Worm (Caenorhabditis elegans) whole organism, L4 larva: Measurements from ENCODE around the gene cab-1.

Experiments used
- F10B5.3 ChIP-seq: sonication (generic microtip); optimal IDR thresholded peaks from 2 replicates; lab custom pipeline; 2016; ENCODE audit warnings: mild to moderate bottlenecking, missing genetic modification characterization, missing compliant biosample characterization
- F49E8.2 ChIP-seq: sonication (generic microtip); optimal IDR thresholded peaks from 2 replicates; lab custom pipeline; 2016; ENCODE audit warnings: missing compliant biosample characterization, mild to moderate bottlenecking, missing genetic modification characterization, borderline replicate concordance
- Y5F2A.4 ChIP-seq: fragments of 200-800 bp; sonication (Bioruptor generic); optimal IDR thresholded peaks from 2 replicates; lab custom pipeline; 2018; ENCODE audit warnings: mild to moderate bottlenecking, missing genetic modification characterization, missing compliant biosample characterization
- aha-1 ChIP-seq: fragments of 150-350 bp; peaks from one replicate; lab custom pipeline; 2014; ENCODE audit warnings: missing biosample characterization, missing genetic modification characterization
- arid-1 ChIP-seq: fragments of 200-800 bp; sonication (Bioruptor generic); conservative IDR thresholded peaks from 2 replicates; pipeline ENCODE4 v1.3.6; 2022; ENCODE audit warnings: missing genetic modification reagents, missing genetic modification characterization, missing compliant biosample characterization
- ceh-20 ChIP-seq: fragments of 200-800 bp; sonication (Bioruptor generic); IDR thresholded peaks from 2 replicates; pipeline ENCODE4 v1.3.6; 2022; ENCODE audit warnings: missing genetic modification reagents, missing genetic modification characterization, missing compliant biosample characterization
- ceh-28 ChIP-seq: fragments of 150-350 bp; optimal IDR thresholded peaks from 2 replicates; lab custom pipeline; 2014; ENCODE audit warnings: missing biosample characterization, missing genetic modification reagents, missing genetic modification characterization
- ceh-62 ChIP-seq: sonication (generic microtip); optimal IDR thresholded peaks from 2 replicates; lab custom pipeline; 2017; ENCODE audit warnings: missing biosample characterization, missing genetic modification characterization
- ceh-82 ChIP-seq: sonication (generic microtip); optimal IDR thresholded peaks from 2 replicates; lab custom pipeline; 2017; ENCODE audit warnings: missing biosample characterization, missing genetic modification characterization
- daf-16 ChIP-seq, 3 experiments: sonication (generic microtip); optimal IDR thresholded peaks; 2 replicates each; lab custom pipeline; 2016 to 2017; ENCODE audit warnings: missing genetic modification characterization in 3 of 3, missing genetic modification reagents in 3 of 3, mild to moderate bottlenecking in 2 of 3, missing compliant biosample characterization in 2 of 3, missing biosample characterization in 1 of 3, moderate library complexity in 1 of 3
- dmd-6 ChIP-seq: fragments of 200-800 bp; sonication (Bioruptor generic); IDR thresholded peaks from 2 replicates; pipeline ENCODE4 v1.3.6; 2022; ENCODE audit warnings: missing genetic modification reagents, missing genetic modification characterization, missing compliant biosample characterization
- dmd-8 ChIP-seq: fragments of 200-800 bp; sonication (Bioruptor generic); IDR thresholded peaks from 2 replicates; pipeline ENCODE4 v1.3.6; 2022; ENCODE audit warnings: missing genetic modification characterization, missing compliant biosample characterization
- dpl-1 ChIP-seq: fragments of 150-350 bp; optimal IDR thresholded peaks from 2 replicates; lab custom pipeline; 2014; ENCODE audit warnings: missing biosample characterization, missing genetic modification reagents, missing genetic modification characterization
- duxl-1 ChIP-seq: sonication (generic microtip); optimal IDR thresholded peaks from 2 replicates; lab custom pipeline; 2016; ENCODE audit warnings: mild to moderate bottlenecking, missing genetic modification characterization, moderate library complexity, missing compliant biosample characterization; ENCODE audit not compliant: poor library complexity
- egl-43 ChIP-seq: fragments of 200-800 bp; sonication (Bioruptor generic); IDR thresholded peaks from 2 replicates; pipeline ENCODE4 v1.3.6; 2022; ENCODE audit warnings: missing genetic modification reagents, missing genetic modification characterization, missing compliant biosample characterization
- gei-8 ChIP-seq: fragments of 200-800 bp; sonication (Bioruptor generic); optimal IDR thresholded peaks from 2 replicates; lab custom pipeline; 2018; ENCODE audit warnings: mild to moderate bottlenecking, missing genetic modification characterization, missing compliant biosample characterization
- hif-1 ChIP-seq, 2 experiments: sonication (generic microtip); optimal IDR thresholded peaks; 2 replicates each; lab custom pipeline; 2016 to 2017; ENCODE audit warnings: missing compliant biosample characterization in 2 of 2, missing genetic modification characterization in 2 of 2, missing genetic modification reagents in 2 of 2, missing genotype in 2 of 2, mild to moderate bottlenecking in 1 of 2
- hlh-30 ChIP-seq: sonication (generic microtip); optimal IDR thresholded peaks from 2 replicates; lab custom pipeline; 2017; ENCODE audit warnings: antibody characterized with exemption, mild to moderate bottlenecking, missing genetic modification characterization, missing compliant biosample characterization; ENCODE audit not compliant: insufficient read depth
- hmg-1.1 ChIP-seq: fragments of 200-800 bp; sonication (Bioruptor generic); IDR thresholded peaks from 2 replicates; pipeline ENCODE4 v1.3.6; 2022; ENCODE audit warnings: missing genetic modification reagents, missing genetic modification characterization, missing compliant biosample characterization
- lim-7 ChIP-seq: fragments of 200-800 bp; sonication (Bioruptor generic); IDR thresholded peaks from 2 replicates; pipeline ENCODE4 v1.3.6; 2022; ENCODE audit warnings: missing genetic modification characterization, missing compliant biosample characterization
- lin-39 ChIP-seq: fragments of 150-350 bp; optimal IDR thresholded peaks from 2 replicates; lab custom pipeline; 2014; ENCODE audit warnings: missing biosample characterization, missing genetic modification reagents, missing genetic modification characterization
- madf-5 ChIP-seq, 2 experiments: fragments of 200-800 bp; sonication (Bioruptor generic); IDR thresholded peaks; 2 replicates each; pipeline ENCODE4 v1.3.6; 2022; ENCODE audit warnings: missing compliant biosample characterization in 2 of 2, missing genetic modification characterization in 2 of 2
- mdt-29 ChIP-seq: fragments of 200-800 bp; sonication (Bioruptor generic); IDR thresholded peaks from 2 replicates; pipeline ENCODE4 v1.3.6; 2022; ENCODE audit warnings: missing genetic modification reagents, missing genetic modification characterization, missing compliant biosample characterization
- nhr-6 ChIP-seq: fragments of 150-350 bp; optimal IDR thresholded peaks from 2 replicates; lab custom pipeline; 2014; ENCODE audit warnings: missing biosample characterization, missing genetic modification characterization
- nhr-77 ChIP-seq: fragments of 150-350 bp; optimal IDR thresholded peaks from 2 replicates; lab custom pipeline; 2014; ENCODE audit warnings: missing biosample characterization, missing genetic modification characterization
- set-16 ChIP-seq: fragments of 200-800 bp; sonication (Bioruptor generic); IDR thresholded peaks from 2 replicates; pipeline ENCODE4 v1.3.6; 2022; ENCODE audit warnings: missing genetic modification reagents, missing genetic modification characterization, missing compliant biosample characterization
- skn-1 ChIP-seq: fragments of 150-350 bp; optimal IDR thresholded peaks from 2 replicates; lab custom pipeline; 2014; ENCODE audit warnings: missing biosample characterization, missing genetic modification characterization
- snpc-1.2 ChIP-seq: fragments of 200-800 bp; sonication (Bioruptor generic); IDR thresholded peaks from 2 replicates; pipeline ENCODE4 v1.3.6; 2022; ENCODE audit warnings: missing genetic modification reagents, missing genetic modification characterization, missing compliant biosample characterization
- spr-3 ChIP-seq: fragments of 200-800 bp; sonication (Bioruptor generic); optimal IDR thresholded peaks from 2 replicates; lab custom pipeline; 2018; ENCODE audit warnings: mild to moderate bottlenecking, missing genetic modification characterization, missing compliant biosample characterization
- tag-97 ChIP-seq: fragments of 200-800 bp; sonication (Bioruptor generic); IDR thresholded peaks from 2 replicates; pipeline ENCODE4 v1.3.6; 2022; ENCODE audit warnings: missing genetic modification characterization, missing compliant biosample characterization
- unc-62 ChIP-seq, 3 experiments: fragments of 150-350 bp in 1 of 3; sonication (generic microtip); optimal IDR thresholded peaks in 2 of 3; peaks in 1 of 3; 1 replicate in 1 of 3; 2 replicates in 2 of 3; lab custom pipeline; 2014 to 2017; ENCODE audit warnings: missing biosample characterization in 3 of 3, missing genetic modification characterization in 3 of 3, missing genetic modification reagents in 3 of 3, missing genotype in 1 of 3
- vab-7 ChIP-seq: fragments of 200-800 bp; sonication (Bioruptor generic); IDR thresholded peaks from 2 replicates; pipeline ENCODE4 v1.3.6; 2022; ENCODE audit warnings: missing genetic modification reagents, missing genetic modification characterization, missing compliant biosample characterization
- zip-11 ChIP-seq: fragments of 200-800 bp; sonication (Bioruptor generic); IDR thresholded peaks from 2 replicates; pipeline ENCODE4 v1.3.6; 2022; ENCODE audit warnings: missing genetic modification characterization, missing compliant biosample characterization
- ztf-7 ChIP-seq: fragments of 150-350 bp; optimal IDR thresholded peaks from 2 replicates; lab custom pipeline; 2014; ENCODE audit warnings: missing biosample characterization, missing genetic modification characterization

The cab-1 gene

ce11 chrX:12212801-12213200 lies at the start of gene cab-1:
TSS of gene cab-1 (minus strand) at chrX:12212901.
- no peak for TF ChIP-seq hif-1 (tag; optimal IDR thresholded peaks at IDR 0.05; lab: Kevin White, UChicago)
- TF ChIP-seq vab-7 (GFP tag; lab: Robert Waterston, UW), result no peak
- TF ChIP-seq aha-1, result no peak
- TF ChIP-seq Y5F2A.4, result no peak
- TF ChIP-seq unc-62 (GFP tag; optimal IDR thresholded peaks at IDR 0.05 in 1 of 2; lab: Kevin White, UChicago), result peak in 1 of 2 experiments; percentile 86
- no peak for TF ChIP-seq unc-62 (tag; optimal IDR thresholded peaks at IDR 0.05; lab: Kevin White, UChicago)

ce11 chrX:12260381-12260931 lies 47.8 kb upstream of the cab-1 start, which contains the start of gene E01G6.1:
TSS of gene E01G6.1 (plus strand) at chrX:12260881.
- TF ChIP-seq F10B5.3 (tag; lab: Kevin White, UChicago), result no peak
- TF ChIP-seq gei-8 (GFP tag; lab: Kevin White, UChicago), result no peak
- TF ChIP-seq zip-11 (GFP tag; lab: Robert Waterston, UW), result no peak
- TF ChIP-seq ztf-7 (tag; lab: Kevin White, UChicago), result no peak
- no peak for TF ChIP-seq snpc-1.2 (GFP tag; lab: Robert Waterston, UW)
- TF ChIP-seq dpl-1 (GFP tag; lab: Kevin White, UChicago), result no peak
- no peak for TF ChIP-seq dmd-6 (GFP tag; lab: Robert Waterston, UW)
- TF ChIP-seq dmd-8, result 0 out of 2 replicates have a peak, but pooled peaks have one; percentile 37
- TF ChIP-seq unc-62 (GFP tag; optimal IDR thresholded peaks at IDR 0.05 in 1 of 2; lab: Kevin White, UChicago), result no peak
- TF ChIP-seq unc-62 (tag; optimal IDR thresholded peaks at IDR 0.05; lab: Kevin White, UChicago), result no peak
- TF ChIP-seq F49E8.2, result no peak
- TF ChIP-seq nhr-6 (tag; lab: Kevin White, UChicago), result no peak
- no peak for TF ChIP-seq ceh-82 (tag; lab: Kevin White, UChicago)
- TF ChIP-seq lim-7 (GFP tag; lab: Robert Waterston, UW), result no peak
- TF ChIP-seq lin-39 (tag; lab: Kevin White, UChicago), result no peak
- TF ChIP-seq set-16 (GFP tag; lab: Robert Waterston, UW), result peak; percentile 93
- no peak for TF ChIP-seq nhr-77
- TF ChIP-seq daf-16 (GFP tag; optimal IDR thresholded peaks at IDR 0.05; lab: Kevin White, UChicago), result no peak
- no peak for TF ChIP-seq daf-16 (tag; optimal IDR thresholded peaks at IDR 0.05; lab: Kevin White, UChicago)
- TF ChIP-seq duxl-1 (tag; lab: Kevin White, UChicago), result no peak

DNA sequence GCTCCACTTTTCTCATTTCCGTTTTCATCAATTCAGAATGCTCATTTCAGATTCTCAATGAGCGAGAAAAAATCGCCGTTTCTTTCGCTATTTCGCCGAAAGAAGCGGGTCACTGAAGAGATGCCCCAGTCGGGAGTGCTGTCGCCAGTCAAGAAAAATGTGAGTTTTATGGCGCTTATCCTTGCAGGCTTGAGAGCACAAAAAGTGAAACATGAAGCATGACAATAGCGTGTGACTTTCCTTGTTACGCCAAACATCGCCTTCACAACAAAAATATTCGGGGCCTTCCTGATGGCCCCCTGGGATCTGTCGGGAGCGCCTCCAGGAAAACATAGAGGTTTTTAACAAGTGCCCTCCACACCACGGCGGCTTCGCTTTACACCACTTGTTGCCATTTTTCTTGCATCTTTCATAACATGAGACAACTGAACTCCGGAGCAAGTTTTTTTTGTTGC lies 43.9 kb upstream of the cab-1 start, which contains the start of gene E01G6.2:
Gene E01G6.2, plus strand, starts transcription at position 51 of the 455 bp plus-strand sequence.
- TF ChIP-seq hmg-1.1 (0 out of 2 replicates have a peak, but pooled peaks have one; percentile 31), ceh-20 (GFP tag; lab: Robert Waterston, UW) (0 out of 2 replicates have a peak, but pooled peaks have one; percentile 29), egl-43 (GFP tag; lab: Robert Waterston, UW) (no peak), hlh-30 (tag; lab: Kevin White, UChicago) (peak; percentile 56), aha-1 (peak; percentile 94), vab-7 (GFP tag; lab: Robert Waterston, UW) (no peak)

ce11 chrX:12252189-12252588 lies 39.5 kb upstream of the cab-1 start:
- TF ChIP-seq skn-1 (tag; lab: Kevin White, UChicago), result no peak
- no peak for TF ChIP-seq arid-1
- no peak for TF ChIP-seq ceh-62 (tag; lab: Kevin White, UChicago)
- TF ChIP-seq madf-5 (GFP tag; IDR thresholded peaks at IDR 0.05; lab: Robert Waterston, UW), result no peak
- no peak for TF ChIP-seq tag-97
- TF ChIP-seq hmg-1.1, result no peak
- TF ChIP-seq ceh-28, result no peak
- TF ChIP-seq spr-3 (GFP tag; lab: Kevin White, UChicago), result no peak
- TF ChIP-seq mdt-29, result no peak
